Worm (Caenorhabditis elegans) whole organism, L2 larva: ENCODE results near the gene C56A3.8.

Experiments used
- C34F6.9 ChIP-seq: fragments of 150-350 bp; optimal IDR thresholded peaks from 2 replicates; lab custom pipeline; 2014; ENCODE audit warnings: missing biosample characterization, missing genetic modification characterization
- F13H6.1 ChIP-seq: sonication (generic microtip); optimal IDR thresholded peaks from 2 replicates; lab custom pipeline; 2016; ENCODE audit warnings: missing genetic modification characterization, missing compliant biosample characterization
- R02D3.7 ChIP-seq: fragments of 150-350 bp; optimal IDR thresholded peaks from 2 replicates; lab custom pipeline; 2014; ENCODE audit warnings: missing biosample characterization, missing genetic modification characterization
- alr-1 ChIP-seq: fragments of 150-350 bp; optimal IDR thresholded peaks from 2 replicates; lab custom pipeline; 2014; ENCODE audit warnings: missing biosample characterization, missing genetic modification characterization
- aly-2 ChIP-seq: fragments of 150-350 bp; optimal IDR thresholded peaks from 2 replicates; lab custom pipeline; 2014; ENCODE audit warnings: missing biosample characterization, missing genetic modification characterization
- ama-1 ChIP-seq: fragments of 150-350 bp; optimal IDR thresholded peaks from 2 replicates; lab custom pipeline; 2018; ENCODE audit warnings: inconsistent platforms
- blmp-1 ChIP-seq: sonication (generic microtip); optimal IDR thresholded peaks from 2 replicates; lab custom pipeline; 2017; ENCODE audit warnings: missing genetic modification characterization, mild to moderate bottlenecking, missing compliant biosample characterization, antibody characterized with exemption, moderate library complexity; ENCODE audit not compliant: insufficient read depth
- ceh-82 ChIP-seq: fragments of 150-350 bp; optimal IDR thresholded peaks from 2 replicates; lab custom pipeline; 2014; ENCODE audit warnings: missing biosample characterization, missing genetic modification characterization
- crh-2 ChIP-seq: sonication (generic microtip); optimal IDR thresholded peaks from 2 replicates; lab custom pipeline; 2017; ENCODE audit warnings: missing biosample characterization, missing genetic modification characterization
- dmd-4 ChIP-seq: sonication (generic microtip); optimal IDR thresholded peaks from 2 replicates; lab custom pipeline; 2017; ENCODE audit warnings: missing biosample characterization, missing genetic modification characterization
- egl-27 ChIP-seq: sonication (generic microtip); optimal IDR thresholded peaks from 3 replicates; lab custom pipeline; 2017; ENCODE audit warnings: missing biosample characterization, missing genetic modification reagents, missing genetic modification characterization
- elt-1 ChIP-seq: fragments of 150-350 bp; optimal IDR thresholded peaks from 2 replicates; lab custom pipeline; 2014; ENCODE audit warnings: missing biosample characterization, missing genetic modification characterization
- elt-3 ChIP-seq: sonication (generic microtip); optimal IDR thresholded peaks from 2 replicates; lab custom pipeline; 2017; ENCODE audit warnings: missing biosample characterization, missing genetic modification characterization
- fos-1 ChIP-seq: fragments of 150-350 bp; optimal IDR thresholded peaks from 2 replicates; lab custom pipeline; 2014; ENCODE audit warnings: missing biosample characterization, missing genetic modification characterization
- gmeb-1 ChIP-seq: fragments of 150-350 bp; optimal IDR thresholded peaks from 2 replicates; lab custom pipeline; 2014; ENCODE audit warnings: missing biosample characterization, missing genetic modification characterization
- lin-11 ChIP-seq: fragments of 150-350 bp; sonication (generic microtip); optimal IDR thresholded peaks from 2 replicates; lab custom pipeline; 2014; ENCODE audit warnings: missing biosample characterization, missing genetic modification characterization, inconsistent platforms, mixed read lengths
- lin-13 ChIP-seq: fragments of 150-350 bp; optimal IDR thresholded peaks from 2 replicates; lab custom pipeline; 2014; ENCODE audit warnings: missing biosample characterization, missing genetic modification reagents, missing genetic modification characterization
- lsy-2 ChIP-seq, 2 experiments: fragments of 150-350 bp in 1 of 2; sonication (generic microtip) in 1 of 2; optimal IDR thresholded peaks; 2 replicates each; lab custom pipeline; 2014 to 2017; ENCODE audit warnings: missing biosample characterization in 2 of 2, missing genetic modification characterization in 2 of 2
- mab-5 ChIP-seq: fragments of 150-350 bp; optimal IDR thresholded peaks from 2 replicates; lab custom pipeline; 2014; ENCODE audit warnings: missing biosample characterization, missing genetic modification characterization
- mbf-1 ChIP-seq: sonication (generic microtip); optimal IDR thresholded peaks from 2 replicates; lab custom pipeline; 2017; ENCODE audit warnings: missing biosample characterization, missing genetic modification characterization
- mdl-1 ChIP-seq, 2 experiments: fragments of 150-350 bp in 1 of 2; sonication (generic microtip) in 1 of 2; optimal IDR thresholded peaks; 2 replicates each; lab custom pipeline; 2017; ENCODE audit warnings: missing biosample characterization in 2 of 2, missing genetic modification characterization in 2 of 2
- nhr-10 ChIP-seq: sonication (generic microtip); optimal IDR thresholded peaks from 2 replicates; lab custom pipeline; 2017; ENCODE audit warnings: missing biosample characterization, missing genetic modification characterization
- nhr-129 ChIP-seq: fragments of 150-350 bp; optimal IDR thresholded peaks from 2 replicates; lab custom pipeline; 2014; ENCODE audit warnings: missing biosample characterization, missing genetic modification characterization
- nhr-21 ChIP-seq: fragments of 150-350 bp; optimal IDR thresholded peaks from 2 replicates; lab custom pipeline; 2014; ENCODE audit warnings: missing biosample characterization, missing genetic modification characterization
- nhr-23 ChIP-seq: fragments of 150-350 bp; optimal IDR thresholded peaks from 2 replicates; lab custom pipeline; 2014; ENCODE audit warnings: missing biosample characterization, missing genetic modification reagents, missing genetic modification characterization
- nhr-237 ChIP-seq: fragments of 150-350 bp; optimal IDR thresholded peaks from 2 replicates; lab custom pipeline; 2014; ENCODE audit warnings: missing biosample characterization, missing genetic modification characterization
- nhr-25 ChIP-seq: fragments of 150-350 bp; sonication (generic microtip); optimal IDR thresholded peaks from 3 replicates; lab custom pipeline; 2014; ENCODE audit warnings: missing biosample characterization, missing genetic modification characterization
- nhr-6 ChIP-seq: fragments of 150-350 bp; optimal IDR thresholded peaks from 2 replicates; lab custom pipeline; 2014; ENCODE audit warnings: missing biosample characterization, missing genetic modification characterization
- nhr-77 ChIP-seq: fragments of 150-350 bp; optimal IDR thresholded peaks from 2 replicates; lab custom pipeline; 2014; ENCODE audit warnings: missing biosample characterization, missing genetic modification characterization
- peb-1 ChIP-seq: fragments of 150-350 bp; optimal IDR thresholded peaks from 2 replicates; lab custom pipeline; 2014; ENCODE audit warnings: missing biosample characterization, missing genetic modification characterization
- sem-4 ChIP-seq: fragments of 150-350 bp; optimal IDR thresholded peaks from 2 replicates; lab custom pipeline; 2014; ENCODE audit warnings: missing biosample characterization, missing genetic modification reagents, missing genetic modification characterization
- sma-3 ChIP-seq: sonication (generic microtip); optimal IDR thresholded peaks from 2 replicates; lab custom pipeline; 2016; ENCODE audit warnings: missing genetic modification reagents, missing genetic modification characterization, missing compliant biosample characterization
- sma-9 ChIP-seq, 2 experiments: fragments of 150-350 bp in 1 of 2; sonication (generic microtip) in 1 of 2; optimal IDR thresholded peaks; 2 replicates each; lab custom pipeline; 2014 to 2016; ENCODE audit warnings: missing genetic modification characterization in 2 of 2, mild to moderate bottlenecking in 1 of 2, missing biosample characterization in 1 of 2, missing compliant biosample characterization in 1 of 2, missing genetic modification reagents in 1 of 2, moderate library complexity in 1 of 2
- snpc-4 ChIP-seq: fragments of 150-350 bp; optimal IDR thresholded peaks from 2 replicates; lab custom pipeline; 2014; ENCODE audit warnings: missing biosample characterization, missing genetic modification characterization
- unc-39 ChIP-seq: fragments of 150-350 bp; optimal IDR thresholded peaks from 2 replicates; lab custom pipeline; 2014; ENCODE audit warnings: missing biosample characterization, missing genetic modification characterization
- unc-55 ChIP-seq: fragments of 150-350 bp; sonication (generic microtip); optimal IDR thresholded peaks from 3 replicates; lab custom pipeline; 2014; ENCODE audit warnings: missing biosample characterization, missing genetic modification reagents, missing genetic modification characterization
- unc-62 ChIP-seq: fragments of 150-350 bp; optimal IDR thresholded peaks from 2 replicates; lab custom pipeline; 2014; ENCODE audit warnings: missing biosample characterization, missing genetic modification reagents, missing genetic modification characterization

The C56A3.8 gene

ce11 chrV:13551601-13552000 is 8.5 kb upstream of the C56A3.8 start, which contains the start of the genes C56A3.4 and C56A3.5 (continued):
- TF ChIP-seq egl-27 (tag; lab: Kevin White, UChicago) = no peak
- TF ChIP-seq ama-1 (lab: Kevin White, UChicago) = no peak
- peak; percentile 54 for TF ChIP-seq crh-2 (tag; lab: Kevin White, UChicago)
- TF ChIP-seq sma-9 (GFP tag; optimal IDR thresholded peaks at IDR 0.05; lab: Kevin White, UChicago) = peak; percentile 54
- no peak for TF ChIP-seq sma-9 (tag; optimal IDR thresholded peaks at IDR 0.05; lab: Kevin White, UChicago)

- no peak for TF ChIP-seq blmp-1 (tag; lab: Kevin White, UChicago)
- no peak for TF ChIP-seq lin-13 (GFP tag; lab: Kevin White, UChicago)
- no peak for TF ChIP-seq egl-27 (tag; lab: Kevin White, UChicago)
- TF ChIP-seq unc-62 (GFP tag; lab: Kevin White, UChicago) = no peak
- no peak for TF ChIP-seq peb-1 (tag; lab: Kevin White, UChicago)
- no peak for TF ChIP-seq ceh-82 (tag; lab: Kevin White, UChicago)
- no peak for TF ChIP-seq nhr-77 (tag; lab: Kevin White, UChicago)
These were observed 3.8 kb upstream of the C56A3.8 start, which contains the start of gene C56A3.6 for ce11 chrV:13556297-13556696. Gene C56A3.6 (minus strand): TSS chrV:13556397.

ce11 chrV:13556746-13557145 is 3.3 kb upstream of the C56A3.8 start, which contains the start of gene cav-2:
Gene cav-2 (plus strand): TSS chrV:13557104.
- TF ChIP-seq lin-11 (tag; lab: Kevin White, UChicago) (peak; percentile 34), R02D3.7 (tag; lab: Kevin White, UChicago) (no peak), mdl-1 (tag; optimal IDR thresholded peaks at IDR 0.05; lab: Kevin White, UChicago) (peak in 1 of 2 experiments; percentile 13), elt-3 (tag; lab: Kevin White, UChicago) (no peak), snpc-4 (peak; percentile 62), nhr-25 (tag; lab: Kevin White, UChicago) (peak; percentile 72), nhr-237 (tag; lab: Kevin White, UChicago) (no peak), lin-13 (GFP tag; lab: Kevin White, UChicago) (peak; percentile 64), nhr-6 (no peak), blmp-1 (tag; lab: Kevin White, UChicago) (no peak), unc-39 (no peak), fos-1 (tag; lab: Kevin White, UChicago) (peak; percentile 87), mbf-1 (tag; lab: Kevin White, UChicago) (no peak), crh-2 (tag; lab: Kevin White, UChicago) (peak; percentile 84), sma-3 (GFP tag; lab: Kevin White, UChicago) (peak; percentile 83), nhr-77 (tag; lab: Kevin White, UChicago) (no peak), nhr-10 (tag; lab: Kevin White, UChicago) (no peak), aly-2 (tag; lab: Kevin White, UChicago) (no peak), C34F6.9 (tag; lab: Kevin White, UChicago) (peak; percentile 82), nhr-23 (tag; lab: Kevin White, UChicago) (no peak), alr-1 (tag; lab: Kevin White, UChicago) (no peak), F13H6.1 (tag; lab: Kevin White, UChicago) (peak; percentile 81), nhr-129 (peak; percentile 48), nhr-21 (peak; percentile 58), lsy-2 (tag; optimal IDR thresholded peaks at IDR 0.05; lab: Kevin White, UChicago) (peak; percentile 58 to 83), mab-5 (peak; percentile 73), gmeb-1 (tag; lab: Kevin White, UChicago) (peak; percentile 96), sem-4 (tag; lab: Kevin White, UChicago) (peak; percentile 59), unc-55 (peak; percentile 92), sma-9 (GFP tag; optimal IDR thresholded peaks at IDR 0.05; lab: Kevin White, UChicago) (peak; percentile 85), sma-9 (tag; optimal IDR thresholded peaks at IDR 0.05; lab: Kevin White, UChicago) (no peak), egl-27 (tag; lab: Kevin White, UChicago) (peak; percentile 36)
- TF ChIP-seq, all 48 proteins: peak for 19

DNA sequence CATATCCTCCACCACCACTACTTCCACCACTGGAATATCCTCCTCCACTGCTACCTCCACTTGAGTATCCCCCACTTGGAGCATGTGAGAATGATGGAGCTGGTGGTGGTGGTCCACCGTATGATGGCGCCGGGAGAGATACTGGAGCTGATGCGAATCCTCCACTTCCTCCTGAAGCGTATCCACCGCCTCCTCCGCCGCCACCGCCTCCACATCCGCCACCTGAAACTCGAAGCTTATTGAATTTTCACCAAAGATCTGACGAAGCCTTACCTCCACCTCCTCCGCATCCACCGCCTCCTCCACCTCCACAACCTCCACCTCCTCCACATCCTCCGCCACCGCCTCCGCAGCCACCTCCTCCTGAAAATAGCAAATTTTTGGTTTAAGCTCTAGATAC is 2.7 kb downstream of the C56A3.8 start:
- TF ChIP-seq F13H6.1 (tag; lab: Kevin White, UChicago) = no peak
- TF ChIP-seq snpc-4 = no peak
- no peak for TF ChIP-seq sma-3 (GFP tag; lab: Kevin White, UChicago)
- TF ChIP-seq dmd-4 (tag; lab: Kevin White, UChicago) = no peak
- TF ChIP-seq elt-1 (tag; lab: Kevin White, UChicago) = no peak
